Worm (Caenorhabditis elegans) whole organism, late embryonic: ENCODE data around the gene W02H3.3.

ENCODE experiments used
- dmd-4 ChIP-seq: sonication (generic microtip); optimal IDR thresholded peaks from 2 replicates; lab custom pipeline; 2016; ENCODE audit warnings: borderline replicate concordance, missing genetic modification characterization, missing compliant biosample characterization
- nfya-1 ChIP-seq: sonication (generic microtip); optimal IDR thresholded peaks from 2 replicates; lab custom pipeline; 2017; ENCODE audit warnings: missing genetic modification characterization, mild to moderate bottlenecking, missing compliant biosample characterization, antibody characterized with exemption, moderate library complexity
- npax-4 ChIP-seq: sonication (generic microtip); optimal IDR thresholded peaks from 2 replicates; lab custom pipeline; 2016; ENCODE audit warnings: missing genetic modification characterization, missing compliant biosample characterization
- pqm-1 ChIP-seq: sonication (generic microtip); optimal IDR thresholded peaks from 2 replicates; lab custom pipeline; 2016; ENCODE audit warnings: missing genetic modification characterization, missing compliant biosample characterization

DNA sequence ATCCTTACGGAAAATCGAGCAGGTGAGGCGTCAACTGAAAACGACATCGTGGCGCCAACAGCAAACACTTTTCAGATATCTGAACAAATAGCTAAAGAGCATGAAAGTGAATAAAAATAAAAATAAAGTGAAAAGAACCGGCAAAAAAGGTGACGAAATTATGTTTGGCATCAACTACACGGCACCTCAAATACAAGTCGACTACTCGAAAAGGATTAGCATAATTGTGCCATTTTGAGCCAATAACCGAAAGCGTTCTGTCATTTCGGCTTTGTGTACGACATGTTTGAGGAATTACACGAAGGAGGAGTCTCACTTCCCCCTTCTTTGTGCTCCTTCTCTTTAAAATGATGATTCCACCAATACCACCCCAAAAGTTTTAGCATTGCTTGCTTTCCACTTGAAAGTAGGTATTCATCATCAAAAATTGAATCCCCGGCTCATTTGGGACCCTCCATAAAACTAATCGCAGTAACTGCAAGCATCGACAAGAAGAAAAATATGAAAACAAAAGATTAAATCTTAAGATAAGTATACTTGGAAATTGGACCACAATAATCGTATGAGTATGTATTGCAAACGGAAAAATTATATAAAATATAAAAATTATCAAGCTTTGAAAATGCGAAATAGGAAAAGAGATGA lies 36.9 kb upstream of the W02H3.3 start:
- no peak for TF ChIP-seq pqm-1 (tag; lab: Kevin White, UChicago)
- no peak for TF ChIP-seq npax-4 (tag; lab: Kevin White, UChicago)
- no peak for TF ChIP-seq nfya-1 (tag; lab: Kevin White, UChicago)
- no peak for TF ChIP-seq dmd-4 (tag; lab: Kevin White, UChicago)
